Fruit fly (Drosophila melanogaster): ENCODE data around the gene Arp5.

Arp5 gene

dm6 chr3R:18220211-18220749 lies 35.0 kb downstream of the Arp5 start, which contains the start of the genes CG7988 and CG7183 (continued):
- TF ChIP-seq Bdp1 (GFP tag; optimal IDR thresholded peaks at IDR 0.05) (peak; percentile 87), lmd (GFP tag; IDR thresholded peaks at IDR 0.05) (peak; percentile 99), CG18764 (GFP tag; optimal IDR thresholded peaks at IDR 0.05) (peak; percentile 96), Six4 (GFP tag; optimal IDR thresholded peaks at IDR 0.05) (peak; percentile 97), Ravus (GFP tag; IDR thresholded peaks at IDR 0.05) (peak; percentile 96), CG14014 (GFP tag; IDR thresholded peaks at IDR 0.05) (peak; percentile 97), Asciz (GFP tag; optimal IDR thresholded peaks at IDR 0.05) (peak; percentile 94), Dfd (GFP tag; optimal IDR thresholded peaks at IDR 0.05) (no peak), trem (tag; optimal IDR thresholded peaks at IDR 0.05) (peak; percentile 97), CG2199 (GFP tag; IDR thresholded peaks at IDR 0.05) (peak; percentile 94), CG15696 (tag; optimal IDR thresholded peaks at IDR 0.05) (peak; percentile 97), CG33213 (GFP tag; optimal IDR thresholded peaks at IDR 0.05) (peak; percentile 81), CG5180 (GFP tag; optimal IDR thresholded peaks at IDR 0.05) (peak; percentile 75), Atf-2 (GFP tag; optimal IDR thresholded peaks at IDR 0.05) (peak; percentile 96), cg (GFP tag; optimal IDR thresholded peaks at IDR 0.05) (no peak), jing (GFP tag; optimal IDR thresholded peaks at IDR 0.05) (peak; percentile 91), CG15073 (GFP tag; optimal IDR thresholded peaks at IDR 0.05) (peak; percentile 82), CkIIα-i1 (GFP tag; IDR thresholded peaks at IDR 0.05) (peak; percentile 67), wek (GFP tag; optimal IDR thresholded peaks at IDR 0.05) (peak; percentile 68), CG5245 (GFP tag; optimal IDR thresholded peaks at IDR 0.05) (peak; percentile 94), CG9437 (GFP tag; optimal IDR thresholded peaks at IDR 0.05) (peak; percentile 95), Hmr (GFP tag; optimal IDR thresholded peaks at IDR 0.05) (peak; percentile 96), Tbp (GFP tag; optimal IDR thresholded peaks at IDR 0.05) (no peak), abd-A (tag; optimal IDR thresholded peaks at IDR 0.05) (no peak), ac (GFP tag; optimal IDR thresholded peaks at IDR 0.05) (peak; percentile 79), vvl (GFP tag; IDR thresholded peaks at IDR 0.05) (peak; percentile 99), CG10565 (GFP tag; optimal IDR thresholded peaks at IDR 0.05) (peak; percentile 87), CG1832 (GFP tag; optimal IDR thresholded peaks at IDR 0.05) (no peak), CG9215 (GFP tag; IDR thresholded peaks at IDR 0.05) (peak; percentile 97), Adf1 (GFP tag; IDR thresholded peaks at IDR 0.05) (peak; percentile 86), unc-4 (GFP tag; IDR thresholded peaks at IDR 0.05; ENCODE audit: partially characterized antibody) (peak; percentile 20; the same call in 1 of the 2 replicates), zfh2 (GFP tag; optimal IDR thresholded peaks at IDR 0.05) (peak; percentile 91), Abd-B (GFP tag; optimal IDR thresholded peaks at IDR 0.05) (peak; percentile 99), crc (GFP tag; optimal IDR thresholded peaks at IDR 0.05) (peak; percentile 90), ERR (GFP tag; optimal IDR thresholded peaks at IDR 0.05) (peak; percentile 85), CG4328 (GFP tag; optimal IDR thresholded peaks at IDR 0.05) (peak; percentile 87), Dip3 (GFP tag; optimal IDR thresholded peaks at IDR 0.05) (peak; percentile 94), odd (GFP tag; optimal IDR thresholded peaks at IDR 0.05) (no peak), CHES-1-like (GFP tag; optimal IDR thresholded peaks at IDR 0.05) (peak; percentile 93), esg (GFP tag; conservative IDR thresholded peaks at IDR 0.05) (peak; percentile 98), CG10366 (GFP tag; IDR thresholded peaks at IDR 0.05) (peak; percentile 98), oc (tag; optimal IDR thresholded peaks at IDR 0.05) (peak; percentile 98), CG4854 (GFP tag; optimal IDR thresholded peaks at IDR 0.05) (peak; percentile 92), ara (GFP tag; IDR thresholded peaks at IDR 0.05) (peak; percentile 98), lilli (GFP tag; optimal IDR thresholded peaks at IDR 0.05) (peak; percentile 98), tap (tag; optimal IDR thresholded peaks at IDR 0.05) (peak; percentile 97), HLH4C (GFP tag; IDR thresholded peaks at IDR 0.05; ENCODE audit: partially characterized antibody) (no peak), nmo (GFP tag; optimal IDR thresholded peaks at IDR 0.05) (peak; percentile 99), CrebB (tag; optimal IDR thresholded peaks at IDR 0.05) (peak; percentile 96), PHDP (tag; optimal IDR thresholded peaks at IDR 0.05) (peak; percentile 98), cas (GFP tag; IDR thresholded peaks at IDR 0.05) (peak; percentile 95)
